Fruit fly (Drosophila melanogaster): ENCODE results near the gene CG31109.

DNA sequence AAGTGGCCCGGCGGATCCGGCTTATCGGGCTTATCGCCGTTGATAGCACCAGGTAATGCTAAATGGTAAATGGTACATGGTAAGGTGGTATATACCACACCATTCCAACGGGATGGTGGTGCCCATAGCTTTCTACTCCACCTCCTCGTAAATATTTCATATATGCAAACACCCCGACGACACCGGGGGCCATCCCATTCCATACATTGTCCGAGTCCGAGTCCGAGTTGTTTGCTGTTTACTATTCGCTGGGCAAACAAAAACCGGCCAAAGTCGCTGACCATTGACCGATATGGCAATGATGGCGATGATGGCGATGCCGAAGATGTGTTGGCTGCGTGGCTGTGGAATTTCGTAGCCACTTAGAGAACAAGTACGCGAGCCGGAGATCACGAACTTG is 50.4 kb downstream of the CG31109 start:
- TF ChIP-seq pad (GFP tag; optimal IDR thresholded peaks at IDR 0.05) (no peak), kay (GFP tag; ENCODE audit: borderline replicate concordance) (no peak), tj (GFP tag; optimal IDR thresholded peaks at IDR 0.05) (no peak), CG14711 (tag; optimal IDR thresholded peaks at IDR 0.05) (no peak), Hr96 (GFP tag; optimal IDR thresholded peaks at IDR 0.05) (no peak), ovo (GFP tag; optimal IDR thresholded peaks at IDR 0.05) (no peak), CG5204 (GFP tag; optimal IDR thresholded peaks at IDR 0.05) (no peak), CG7045 (GFP tag; optimal IDR thresholded peaks at IDR 0.05) (no peak), Clk (GFP tag; optimal IDR thresholded peaks at IDR 0.05) (no peak), Crg-1 (GFP tag; optimal IDR thresholded peaks at IDR 0.05) (no peak), CG11617 (GFP tag; optimal IDR thresholded peaks at IDR 0.05) (no peak)
